Fruit fly (Drosophila melanogaster) Kc167 (cell line): ENCODE results near the gene msopa.

Source experiments
- Sin3A ChIP-seq: fragments of >200 bp; optimal IDR thresholded peaks from 2 replicates; lab custom pipeline; 2018; ENCODE audit warnings: missing external identifiers
- h ChIP-seq: fragments of >200 bp; optimal IDR thresholded peaks from 3 replicates; lab custom pipeline; 2018; ENCODE audit warnings: missing external identifiers
- psq ChIP-seq: fragments of >200 bp; optimal IDR thresholded peaks from 2 replicates; lab custom pipeline; 2017; ENCODE audit warnings: missing external identifiers

DNA sequence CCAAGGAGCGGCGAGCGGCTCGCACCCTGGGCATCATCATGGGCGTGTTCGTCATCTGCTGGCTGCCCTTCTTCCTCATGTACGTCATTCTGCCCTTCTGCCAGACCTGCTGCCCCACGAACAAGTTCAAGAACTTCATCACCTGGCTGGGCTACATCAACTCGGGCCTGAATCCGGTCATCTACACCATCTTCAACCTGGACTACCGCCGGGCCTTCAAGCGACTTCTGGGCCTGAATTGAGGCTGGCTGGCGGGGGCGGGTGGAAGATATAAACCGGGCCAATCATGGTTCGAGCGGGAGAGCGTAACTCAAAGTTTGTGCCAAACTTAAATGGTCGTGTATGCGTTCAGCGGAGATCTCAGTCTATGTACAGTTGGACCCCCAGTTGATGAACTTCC lies 18.7 kb upstream of the msopa start:
- no peak for TF ChIP-seq h
- no peak for TF ChIP-seq Sin3A (lab: Kevin White, UChicago)
- no peak for TF ChIP-seq psq (lab: Kevin White, UChicago)
